Fruit fly (Drosophila melanogaster) S2 (cell line): Measurements from ENCODE around the gene gudu.

ENCODE experiments used
- CG8478 ChIP-seq: fragments of >200 bp; optimal IDR thresholded peaks from 2 replicates; lab custom pipeline; 2018
- CTCF ChIP-seq, 2 experiments: fragments of >200 bp; optimal IDR thresholded peaks; 2 replicates each; lab custom pipeline; 2018

Gene gudu

dm6 chr2L:7424282-7424905, 36.1 kb downstream of the gudu start:
- TF ChIP-seq CTCF (optimal IDR thresholded peaks at IDR 0.05; lab: Kevin White, UChicago), result no peak

dm6 chr2L:7424907-7425689, 36.8 kb downstream of the gudu start:
- TF ChIP-seq CG8478 (no peak), CTCF (optimal IDR thresholded peaks at IDR 0.05; lab: Kevin White, UChicago) (no peak)

dm6 chr2L:7425690-7426056, 37.4 kb downstream of the gudu start:
- TF ChIP-seq CG8478 (no peak), CTCF (optimal IDR thresholded peaks at IDR 0.05; lab: Kevin White, UChicago) (no peak)

- TF ChIP-seq CG8478 (no peak), CTCF (optimal IDR thresholded peaks at IDR 0.05; lab: Kevin White, UChicago) (no peak)
Measured at dm6 chr2L:7426326-7427066, 38.2 kb downstream of the gudu start, which contains the start of gene muc. Gene muc, plus strand, starts transcription at chr2L:7426866.

- TF ChIP-seq CG8478 (no peak), CTCF (optimal IDR thresholded peaks at IDR 0.05; lab: Kevin White, UChicago) (peak; percentile 43 to 60)
Measured at dm6 chr2L:7427067-7427785, 38.9 kb downstream of the gudu start.

- TF ChIP-seq CG8478 (no peak), CTCF (optimal IDR thresholded peaks at IDR 0.05; lab: Kevin White, UChicago) (no peak)
Measured at dm6 chr2L:7427786-7428137, 39.5 kb downstream of the gudu start.

dm6 chr2L:7430313-7430712, 42.0 kb downstream of the gudu start:
- no peak for TF ChIP-seq CTCF (optimal IDR thresholded peaks at IDR 0.05; lab: Kevin White, UChicago)
- TF ChIP-seq CG8478, result no peak

- TF ChIP-seq CTCF (optimal IDR thresholded peaks at IDR 0.05; lab: Kevin White, UChicago) (no peak), CG8478 (no peak)
Measured at dm6 chr2L:7431861-7432601, 43.7 kb downstream of the gudu start.

- TF ChIP-seq CG8478 (no peak), CTCF (optimal IDR thresholded peaks at IDR 0.05; lab: Kevin White, UChicago) (no peak)
Measured at dm6 chr2L:7433337-7433956, 45.1 kb downstream of the gudu start, which contains the start of gene CG5958. Gene CG5958, minus strand, starts transcription at chr2L:7433516.

- TF ChIP-seq CG8478 (no peak), CTCF (optimal IDR thresholded peaks at IDR 0.05; lab: Kevin White, UChicago) (no peak)
Measured at dm6 chr2L:7433957-7434736, 45.8 kb downstream of the gudu start.

- TF ChIP-seq CG8478 (no peak), CTCF (optimal IDR thresholded peaks at IDR 0.05; lab: Kevin White, UChicago) (no peak)
Measured at dm6 chr2L:7434737-7435356, 46.5 kb downstream of the gudu start.

- TF ChIP-seq CG8478, result no peak
- TF ChIP-seq CTCF (optimal IDR thresholded peaks at IDR 0.05; lab: Kevin White, UChicago), result no peak
Measured at dm6 chr2L:7435475-7435874, 47.2 kb downstream of the gudu start.
